Worm (Caenorhabditis elegans) whole organism, mixed stage, embryonic: ENCODE data around the gene crh-1.

Source experiments
- bed-3 ChIP-seq: fragments of 200-800 bp; sonication (Bioruptor generic); optimal IDR thresholded peaks from 3 replicates; lab custom pipeline; 2018; ENCODE audit warnings: mild to moderate bottlenecking, missing genetic modification characterization, moderate library complexity, missing compliant biosample characterization
- ceh-39 ChIP-seq: fragments of 150-350 bp; optimal IDR thresholded peaks from 2 replicates; lab custom pipeline; 2014; ENCODE audit warnings: missing biosample characterization, missing genetic modification characterization
- elt-1 ChIP-seq: sonication (generic microtip); optimal IDR thresholded peaks from 2 replicates; lab custom pipeline; 2017; ENCODE audit warnings: missing genetic modification characterization, mild to moderate bottlenecking, missing compliant biosample characterization, antibody characterized with exemption, moderate library complexity, borderline replicate concordance; ENCODE audit not compliant: insufficient read depth
- elt-3 ChIP-seq: fragments of 150-350 bp; optimal IDR thresholded peaks from 2 replicates; lab custom pipeline; 2014; ENCODE audit warnings: missing biosample characterization, missing genetic modification characterization
- lin-13 ChIP-seq: fragments of 150-350 bp; optimal IDR thresholded peaks from 2 replicates; lab custom pipeline; 2014; ENCODE audit warnings: missing biosample characterization, missing genetic modification characterization
- lsy-2 ChIP-seq: fragments of 150-350 bp; optimal IDR thresholded peaks from 2 replicates; lab custom pipeline; 2014; ENCODE audit warnings: missing biosample characterization, missing genetic modification characterization
- nhr-12 ChIP-seq: fragments of 150-350 bp; optimal IDR thresholded peaks from 2 replicates; lab custom pipeline; 2014; ENCODE audit warnings: missing biosample characterization, missing genetic modification characterization
- unc-62 ChIP-seq: fragments of 150-350 bp; optimal IDR thresholded peaks from 2 replicates; lab custom pipeline; 2014; ENCODE audit warnings: missing biosample characterization, missing genetic modification reagents, missing genetic modification characterization
- ztf-11 ChIP-seq: fragments of 150-350 bp; optimal IDR thresholded peaks from 2 replicates; lab custom pipeline; 2014; ENCODE audit warnings: missing biosample characterization, missing genetic modification characterization

ce11 chrIII:11701863-11702262 is 44.3 kb downstream of the crh-1 start:
- no peak for TF ChIP-seq lin-13 (tag; lab: Kevin White, UChicago)
- no peak for TF ChIP-seq nhr-12 (tag; lab: Kevin White, UChicago)
- no peak for TF ChIP-seq ztf-11
- no peak for TF ChIP-seq bed-3 (GFP tag; lab: Kevin White, UChicago)
- TF ChIP-seq unc-62 (GFP tag; lab: Kevin White, UChicago) = no peak
- no peak for TF ChIP-seq lsy-2
- TF ChIP-seq elt-1 (tag; lab: Kevin White, UChicago) = no peak
- TF ChIP-seq elt-3 (tag; lab: Kevin White, UChicago) = no peak
- TF ChIP-seq ceh-39 (tag; lab: Kevin White, UChicago) = no peak
